Fruit fly (Drosophila melanogaster) whole organism, adult: ENCODE results near the gene CG3529.

Experiments
- CG11617 ChIP-seq: fragments of 200-800 bp; sonication (Bioruptor generic); optimal IDR thresholded peaks from 2 replicates; lab custom pipeline; 2017; ENCODE audit warnings: mild to moderate bottlenecking, missing biosample characterization, missing genetic modification reagents, missing genetic modification characterization
- CG12768 ChIP-seq: fragments of 200-800 bp; sonication (Bioruptor generic); optimal IDR thresholded peaks from 2 replicates; lab custom pipeline; 2017; ENCODE audit warnings: missing biosample characterization, missing genetic modification characterization, mild to moderate bottlenecking, moderate library complexity, missing genetic modification reagents
- CG14711 ChIP-seq: fragments of 200-800 bp; sonication (Bioruptor generic); optimal IDR thresholded peaks from 2 replicates; lab custom pipeline; 2018; ENCODE audit warnings: missing biosample characterization, mild to moderate bottlenecking, missing genetic modification characterization, moderate library complexity
- CG1620 ChIP-seq: fragments of 200-800 bp; sonication (Bioruptor generic); optimal IDR thresholded peaks from 2 replicates; lab custom pipeline; 2016; ENCODE audit warnings: missing biosample characterization, missing genetic modification characterization
- CG33017 ChIP-seq: fragments of 200-800 bp; sonication (Bioruptor generic); optimal IDR thresholded peaks from 2 replicates; lab custom pipeline; 2018; ENCODE audit warnings: missing biosample characterization, mild to moderate bottlenecking, missing genetic modification characterization, moderate library complexity
- CG5204 ChIP-seq: fragments of 200-800 bp; sonication (Bioruptor generic); optimal IDR thresholded peaks from 2 replicates; lab custom pipeline; 2016; ENCODE audit warnings: missing biosample characterization, missing genetic modification characterization
- CG7045 ChIP-seq: fragments of 200-800 bp; sonication (Bioruptor generic); optimal IDR thresholded peaks from 2 replicates; lab custom pipeline; 2017; ENCODE audit warnings: missing biosample characterization, mild to moderate bottlenecking, missing genetic modification characterization
- CG7101 ChIP-seq: fragments of 200-800 bp; sonication (Bioruptor generic); optimal IDR thresholded peaks from 2 replicates; lab custom pipeline; 2018; ENCODE audit warnings: missing biosample characterization, mild to moderate bottlenecking, missing genetic modification characterization, moderate library complexity
- Clk ChIP-seq: fragments of 200-800 bp; sonication (Bioruptor generic); optimal IDR thresholded peaks from 2 replicates; lab custom pipeline; 2017; ENCODE audit warnings: missing biosample characterization, missing genetic modification characterization
- Crg-1 ChIP-seq: fragments of 200-800 bp; sonication (Bioruptor generic); optimal IDR thresholded peaks from 2 replicates; lab custom pipeline; 2016; ENCODE audit warnings: missing biosample characterization, missing genetic modification characterization
- Hr96 ChIP-seq: fragments of 200-800 bp; sonication (Bioruptor generic); optimal IDR thresholded peaks from 2 replicates; lab custom pipeline; 2016; ENCODE audit warnings: missing biosample characterization, missing genetic modification characterization
- Mnt ChIP-seq: fragments of 200-800 bp; sonication (Bioruptor generic); optimal IDR thresholded peaks from 2 replicates; lab custom pipeline; 2016; ENCODE audit warnings: missing biosample characterization, mild to moderate bottlenecking, missing genetic modification characterization
- bab1 ChIP-seq: fragments of 200-800 bp; sonication (Bioruptor generic); optimal IDR thresholded peaks from 3 replicates; lab custom pipeline; 2019; ENCODE audit warnings: missing biosample characterization, mild to moderate bottlenecking, missing genetic modification characterization, moderate library complexity
- cic ChIP-seq: fragments of 200-800 bp; sonication (Bioruptor generic); optimal IDR thresholded peaks from 2 replicates; lab custom pipeline; 2017; ENCODE audit warnings: missing biosample characterization, mild to moderate bottlenecking, missing genetic modification characterization, moderate library complexity
- cnc ChIP-seq, 2 experiments: fragments of >200 bp; optimal IDR thresholded peaks; 2 replicates each; lab custom pipeline; 2017
- kay ChIP-seq: fragments of 200-800 bp; sonication (Bioruptor generic); peaks from one replicate; lab custom pipeline; 2016; ENCODE audit warnings: missing biosample characterization, missing genetic modification characterization, borderline replicate concordance
- ovo ChIP-seq: fragments of 200-800 bp; sonication (Bioruptor generic); optimal IDR thresholded peaks from 2 replicates; lab custom pipeline; 2016; ENCODE audit warnings: missing biosample characterization, missing genetic modification characterization
- pad ChIP-seq: fragments of 200-800 bp; sonication (Bioruptor generic); optimal IDR thresholded peaks from 3 replicates; lab custom pipeline; 2017; ENCODE audit warnings: missing biosample characterization, missing genetic modification characterization, mild to moderate bottlenecking, moderate library complexity, missing genetic modification reagents
- tj ChIP-seq: fragments of 200-800 bp; sonication (Bioruptor generic); optimal IDR thresholded peaks from 3 replicates; lab custom pipeline; 2017; ENCODE audit warnings: missing biosample characterization, mild to moderate bottlenecking, missing genetic modification characterization, moderate library complexity
- toe ChIP-seq: fragments of 200-800 bp; sonication (Bioruptor generic); optimal IDR thresholded peaks from 2 replicates; lab custom pipeline; 2016; ENCODE audit warnings: missing biosample characterization, missing genetic modification characterization

The CG3529 gene

dm6 chr3L:9410754-9411423 is 35.8 kb upstream of the CG3529 start, which contains the start of the genes CG4022 and Cpsf5:
CG4022 (minus strand) TSS chr3L:9410832.
Cpsf5 (plus strand) TSS chr3L:9411038.
- TF ChIP-seq CG1620 (GFP tag; lab: Kevin White, UChicago): peak; percentile 84
- peak; percentile 89 for TF ChIP-seq Mnt
- TF ChIP-seq bab1 (GFP tag; lab: Kevin White, UChicago): peak; percentile 80
- peak; percentile 87 for TF ChIP-seq kay (GFP tag; lab: Kevin White, UChicago)
- peak; percentile 85 for TF ChIP-seq CG14711
- TF ChIP-seq CG12768 (GFP tag; lab: Kevin White, UChicago): peak; percentile 78
- no peak for TF ChIP-seq cnc (optimal IDR thresholded peaks at IDR 0.05; lab: Kevin White, UChicago)
- TF ChIP-seq CG5204: no peak
- TF ChIP-seq toe (GFP tag; lab: Kevin White, UChicago): peak; percentile 91
- TF ChIP-seq cic (GFP tag; lab: Kevin White, UChicago): peak; percentile 66
- TF ChIP-seq CG33017 (tag; lab: Kevin White, UChicago): peak; percentile 84
- peak; percentile 88 for TF ChIP-seq CG7101 (tag; lab: Kevin White, UChicago)
- peak; percentile 83 for TF ChIP-seq CG7045 (GFP tag; lab: Kevin White, UChicago)
- peak; percentile 90 for TF ChIP-seq CG11617
- peak; percentile 61 for TF ChIP-seq pad (GFP tag; lab: Kevin White, UChicago)
- no peak for TF ChIP-seq Hr96 (GFP tag; lab: Kevin White, UChicago)
- TF ChIP-seq ovo: peak; percentile 74
- peak; percentile 77 for TF ChIP-seq Crg-1 (GFP tag; lab: Kevin White, UChicago)
- TF ChIP-seq Clk (GFP tag; lab: Kevin White, UChicago): peak; percentile 62
- peak; percentile 72 for TF ChIP-seq tj (GFP tag; lab: Kevin White, UChicago)

DNA sequence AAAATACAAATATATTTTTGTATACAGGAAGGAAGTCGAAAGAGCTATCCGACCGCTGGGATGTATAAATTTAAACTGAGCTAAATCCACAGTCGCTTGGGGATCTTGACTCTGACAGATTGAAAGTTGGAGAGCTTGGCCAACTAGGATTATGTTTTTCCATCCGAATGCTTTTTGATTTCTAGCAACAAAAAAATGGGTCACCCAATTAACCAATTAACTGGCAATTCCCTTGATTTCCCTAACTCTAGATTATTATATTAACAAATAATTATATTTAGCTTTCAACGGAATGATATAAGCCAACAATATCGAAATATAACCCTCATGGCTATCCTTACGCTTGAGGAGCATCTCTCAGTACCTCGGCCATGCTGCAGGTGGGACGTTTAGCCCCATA is 29.4 kb upstream of the CG3529 start, which contains the start of gene CG3982:
TSS of gene CG3982 (minus strand) at position 101 of the 400 bp plus-strand sequence.
- no peak for TF ChIP-seq CG33017 (tag; lab: Kevin White, UChicago)
- TF ChIP-seq CG7045 (GFP tag; lab: Kevin White, UChicago): no peak

DNA sequence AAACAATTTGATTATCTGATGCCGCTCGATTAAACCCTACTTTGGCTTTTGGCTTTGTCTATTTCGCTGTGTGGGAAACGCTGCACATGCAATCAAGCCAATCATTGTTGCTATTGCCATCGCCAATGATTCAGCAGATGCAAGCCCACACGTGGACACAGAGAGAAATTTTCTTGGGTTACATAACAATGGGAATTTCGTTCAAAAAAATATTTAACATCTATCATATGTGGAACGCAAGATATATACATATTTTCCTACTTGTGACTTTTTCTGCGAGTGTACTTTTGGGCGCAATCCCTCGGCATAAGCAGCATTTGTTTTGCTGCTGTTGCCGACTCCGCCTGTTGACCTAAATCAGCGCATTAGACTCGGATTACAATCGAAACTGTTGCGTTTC is 27.3 kb upstream of the CG3529 start:
- peak; percentile 35 for TF ChIP-seq CG5204
- TF ChIP-seq Hr96 (GFP tag; lab: Kevin White, UChicago): peak; percentile 38
- peak; percentile 40 to 63 for TF ChIP-seq cnc (optimal IDR thresholded peaks at IDR 0.05; lab: Kevin White, UChicago)
- TF ChIP-seq CG12768 (GFP tag; lab: Kevin White, UChicago): peak; percentile 24
- no peak for TF ChIP-seq ovo
- TF ChIP-seq tj (GFP tag; lab: Kevin White, UChicago): peak; percentile 54
- peak; percentile 41 for TF ChIP-seq bab1 (GFP tag; lab: Kevin White, UChicago)
- no peak for TF ChIP-seq CG7101 (tag; lab: Kevin White, UChicago)

DNA sequence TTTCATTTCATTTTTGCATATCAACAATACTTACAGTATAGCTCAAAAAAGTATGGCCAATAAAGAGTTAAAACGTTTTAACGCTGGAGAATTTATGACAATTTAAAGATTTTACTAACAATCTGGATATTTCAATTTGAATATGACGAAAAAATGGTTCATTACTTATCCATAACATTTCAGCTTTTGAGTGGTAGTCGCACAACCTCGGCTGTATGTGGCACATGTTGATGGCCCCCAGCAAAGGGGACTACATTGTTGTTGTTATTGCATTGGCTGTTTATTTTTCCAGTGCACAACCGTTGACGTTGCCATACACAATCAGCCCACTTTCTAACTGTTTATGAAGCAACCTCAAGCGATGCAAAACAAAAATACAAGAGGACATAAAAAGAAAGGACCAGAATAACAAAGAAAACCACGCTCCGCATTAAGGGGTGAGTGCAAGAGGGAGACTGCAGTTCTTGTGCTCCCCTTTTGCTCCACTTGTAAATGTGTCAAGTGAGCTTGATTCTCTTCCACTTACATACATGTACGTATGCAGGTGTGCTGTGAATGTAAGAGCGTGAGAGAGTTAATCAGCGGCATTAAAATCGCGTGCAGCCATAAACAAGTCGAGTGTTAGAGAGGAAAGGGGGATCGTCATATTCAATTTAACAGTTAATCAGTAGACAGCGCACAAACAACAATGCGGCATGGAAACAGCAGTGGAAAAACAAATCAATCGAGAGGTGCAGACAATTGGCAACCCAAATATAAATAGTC is 26.4 kb upstream of the CG3529 start:
- peak; percentile 87 for TF ChIP-seq cic (GFP tag; lab: Kevin White, UChicago)
- peak; percentile 84 for TF ChIP-seq CG1620 (GFP tag; lab: Kevin White, UChicago)
- TF ChIP-seq Mnt: peak; percentile 89
- TF ChIP-seq toe (GFP tag; lab: Kevin White, UChicago): peak; percentile 58
- peak; percentile 92 for TF ChIP-seq pad (GFP tag; lab: Kevin White, UChicago)
- peak; percentile 89 for TF ChIP-seq CG5204
- TF ChIP-seq CG12768 (GFP tag; lab: Kevin White, UChicago): peak; percentile 88
- TF ChIP-seq Clk (GFP tag; lab: Kevin White, UChicago): peak; percentile 61
- peak; percentile 95 for TF ChIP-seq CG11617
- no peak for TF ChIP-seq cnc (optimal IDR thresholded peaks at IDR 0.05; lab: Kevin White, UChicago)
- peak; percentile 95 for TF ChIP-seq CG7101 (tag; lab: Kevin White, UChicago)
- peak; percentile 91 for TF ChIP-seq CG14711
- peak; percentile 87 for TF ChIP-seq Crg-1 (GFP tag; lab: Kevin White, UChicago)
- TF ChIP-seq CG33017 (tag; lab: Kevin White, UChicago): peak; percentile 96
- TF ChIP-seq bab1 (GFP tag; lab: Kevin White, UChicago): peak; percentile 98
- TF ChIP-seq ovo: peak; percentile 84
- TF ChIP-seq kay (GFP tag; lab: Kevin White, UChicago): peak; percentile 96
- TF ChIP-seq Hr96 (GFP tag; lab: Kevin White, UChicago): peak; percentile 80
- TF ChIP-seq tj (GFP tag; lab: Kevin White, UChicago): peak; percentile 94
- peak; percentile 95 for TF ChIP-seq CG7045 (GFP tag; lab: Kevin White, UChicago)

DNA sequence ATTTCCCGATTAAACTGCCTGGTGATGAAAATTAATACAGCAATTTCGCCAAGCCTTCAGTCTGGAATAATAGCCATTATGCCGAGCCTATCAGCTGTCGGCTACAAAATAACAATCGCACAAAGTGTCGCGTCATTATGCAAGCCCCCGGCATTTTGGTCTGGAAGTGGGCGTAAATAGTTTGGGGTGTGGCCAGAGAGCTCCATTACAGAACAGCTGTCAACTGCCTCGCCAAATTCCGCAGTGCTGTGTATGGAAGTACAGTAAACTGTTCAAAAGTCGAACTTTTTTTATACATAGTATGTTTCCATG is 25.9 kb upstream of the CG3529 start:
- TF ChIP-seq tj (GFP tag; lab: Kevin White, UChicago) (no peak), cnc (optimal IDR thresholded peaks at IDR 0.05; lab: Kevin White, UChicago) (peak; percentile 71 to 73), CG14711 (no peak), CG1620 (GFP tag; lab: Kevin White, UChicago) (no peak), Mnt (no peak), ovo (no peak), Hr96 (GFP tag; lab: Kevin White, UChicago) (no peak), CG33017 (tag; lab: Kevin White, UChicago) (no peak)

dm6 chr3L:9421621-9422020 is 25.0 kb upstream of the CG3529 start:
- TF ChIP-seq cic (GFP tag; lab: Kevin White, UChicago) (peak; percentile 32), CG5204 (no peak), CG33017 (tag; lab: Kevin White, UChicago) (no peak), ovo (peak; percentile 26), tj (GFP tag; lab: Kevin White, UChicago) (peak; percentile 33)
